Fruit fly (Drosophila melanogaster) S2 (cell line): Measurements from ENCODE around the gene Abl.
A peak's percentile ranks its signal among the peaks of the same experiment; 100 is the strongest.

Experiments used
- CG8478 ChIP-seq: fragments of >200 bp; optimal IDR thresholded peaks from 2 replicates; lab custom pipeline; 2018
- CTCF ChIP-seq, 2 experiments: fragments of >200 bp; optimal IDR thresholded peaks; 2 replicates each; lab custom pipeline; 2018

The Abl gene

DNA sequence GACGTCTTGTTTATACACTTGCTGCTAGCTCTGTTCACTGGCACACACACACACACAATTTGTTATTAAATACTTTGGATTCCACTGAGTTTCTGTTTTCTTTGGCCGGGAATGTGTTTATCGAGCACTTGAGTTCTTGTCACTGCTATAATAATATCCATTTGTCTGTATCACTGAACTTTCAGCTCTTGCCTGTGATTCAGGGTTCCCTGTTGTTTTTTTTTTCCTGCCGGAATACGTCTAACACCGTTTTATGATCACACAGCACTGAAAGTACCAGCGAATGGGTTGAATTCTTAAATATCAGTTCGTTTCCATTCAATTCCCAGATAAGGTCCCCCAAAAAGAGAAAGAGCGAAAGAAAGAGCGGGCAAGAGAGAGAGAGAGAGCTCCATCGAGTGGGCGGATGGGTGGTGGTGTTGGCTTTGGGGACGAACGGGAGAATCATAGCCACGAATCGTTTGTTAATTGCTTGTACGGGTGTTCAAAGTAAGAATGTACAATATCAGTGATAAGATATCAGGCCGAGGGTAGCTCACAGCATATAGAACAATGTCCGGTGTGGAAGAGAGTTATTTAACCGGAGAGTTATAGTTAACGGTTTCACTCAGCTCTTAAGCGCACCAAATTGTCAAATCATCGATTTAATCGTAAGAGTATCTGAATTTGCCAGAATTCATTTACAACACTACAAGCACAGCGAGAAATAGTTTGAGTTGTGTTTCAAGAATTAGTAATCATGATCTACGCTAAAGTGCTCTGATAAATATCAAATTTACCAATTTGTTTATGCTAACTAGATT, 20.2 kb upstream of the Abl start, which contains the start of gene Galphaf:
Gene Galphaf (minus strand): TSS at position 272 of the 803 bp plus-strand sequence.
- TF ChIP-seq CG8478 (lab: Kevin White, UChicago) (no peak), CTCF (optimal IDR thresholded peaks at IDR 0.05; lab: Kevin White, UChicago) (no peak)

DNA sequence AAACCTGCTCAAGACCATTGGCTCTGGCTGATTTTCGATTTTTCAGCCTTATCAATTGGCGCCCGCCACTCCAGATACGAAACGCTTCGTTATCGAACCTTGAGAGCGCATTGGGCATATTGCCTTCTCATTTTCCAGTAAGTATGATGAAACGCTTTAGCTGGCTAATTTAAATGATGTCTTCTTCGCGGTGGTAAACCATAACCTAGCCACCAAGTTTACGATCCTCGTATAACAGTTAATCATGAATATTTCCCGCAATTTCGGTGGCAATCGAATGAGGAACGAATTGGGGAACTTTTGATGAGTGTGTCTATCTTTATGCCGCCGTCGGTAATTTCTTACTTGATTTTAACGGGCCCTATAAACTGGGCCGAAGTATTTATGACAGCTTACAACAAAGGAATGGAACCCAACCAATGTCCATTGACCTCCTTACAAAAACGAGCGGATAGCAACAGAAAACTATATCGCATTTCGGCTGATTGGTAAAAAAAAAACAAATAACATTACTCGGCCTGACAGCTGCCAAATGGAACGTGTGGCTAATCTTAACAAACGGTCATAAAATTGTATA, 18.8 kb upstream of the Abl start:
- TF ChIP-seq CG8478 (lab: Kevin White, UChicago) (no peak), CTCF (optimal IDR thresholded peaks at IDR 0.05; lab: Kevin White, UChicago) (no peak)

DNA sequence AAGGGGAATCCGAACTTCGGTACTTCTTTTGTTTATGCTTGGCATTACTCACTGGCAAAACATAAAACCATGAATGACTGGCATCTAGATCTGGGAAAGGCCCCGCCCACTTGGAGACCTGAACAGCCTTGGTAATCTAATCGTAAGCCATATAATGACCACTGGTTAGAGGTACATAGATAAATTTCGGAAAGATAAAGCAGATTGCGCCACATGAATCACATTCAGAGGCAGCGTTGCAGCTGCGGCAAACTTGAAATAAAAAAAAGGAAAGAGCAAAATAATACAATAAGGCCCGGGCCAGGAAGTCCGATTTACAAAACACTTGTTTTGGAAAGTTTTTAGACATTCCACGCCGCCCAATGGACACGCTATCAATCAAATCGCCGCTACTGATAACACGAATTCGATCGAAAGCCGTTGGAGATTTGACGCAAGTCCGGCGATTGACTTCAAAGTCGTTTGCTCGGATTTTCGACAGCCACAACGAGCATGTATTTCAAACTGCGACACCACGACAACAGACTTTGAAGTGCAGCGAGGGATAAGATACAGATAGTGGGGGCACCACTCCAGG, 16.6 kb upstream of the Abl start:
- TF ChIP-seq CTCF (optimal IDR thresholded peaks at IDR 0.05; lab: Kevin White, UChicago) = no peak
- TF ChIP-seq CG8478 (lab: Kevin White, UChicago) = no peak

DNA sequence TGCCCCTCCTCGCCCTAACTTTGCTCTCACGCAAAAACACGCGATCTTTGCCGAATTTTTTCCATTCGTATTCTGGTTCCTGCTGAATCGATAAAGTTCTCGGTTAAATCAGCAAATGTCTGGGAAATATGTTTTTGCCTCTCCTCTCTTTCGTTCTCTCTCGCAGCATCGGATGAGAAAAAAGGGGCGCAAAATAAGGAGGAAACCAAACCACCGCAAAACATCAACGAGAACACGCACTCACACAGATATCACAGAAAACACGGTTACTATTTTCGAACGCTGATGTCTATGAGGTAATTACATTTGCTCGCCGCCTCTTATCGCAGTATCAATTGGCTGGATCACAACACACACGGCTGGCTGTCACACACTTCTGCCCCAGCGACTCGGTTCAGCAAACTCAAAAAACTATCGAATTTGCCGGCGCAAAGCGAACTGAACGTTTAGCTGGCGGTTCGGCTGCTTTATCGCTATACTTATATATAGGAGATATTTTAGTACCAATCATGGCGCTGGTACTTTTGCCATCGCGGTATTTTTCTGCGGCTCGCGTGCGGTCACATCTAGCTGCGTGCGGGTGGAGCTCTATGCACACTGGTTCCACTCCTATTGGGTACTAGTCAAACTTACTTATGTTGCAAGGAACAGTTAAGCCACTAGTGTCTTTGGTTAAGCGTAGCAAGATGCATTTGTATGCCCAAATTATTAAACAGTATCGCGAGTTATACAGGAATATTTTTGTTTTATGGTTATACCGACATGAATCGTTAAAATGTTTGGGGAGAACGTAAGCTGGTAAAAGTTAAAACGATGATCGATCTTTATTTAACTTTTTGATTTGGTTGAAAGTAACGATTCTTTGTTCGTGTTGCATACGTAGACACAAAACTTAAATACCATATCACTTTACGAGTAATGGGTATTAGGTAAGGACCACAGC, 13.8 kb upstream of the Abl start, which contains the start of gene Baldspot:
Gene Baldspot (minus strand): TSS at position 449 of the 943 bp plus-strand sequence.
- TF ChIP-seq CTCF (optimal IDR thresholded peaks at IDR 0.05; lab: Kevin White, UChicago) (peak in 1 of 2 experiments; percentile 50), CG8478 (lab: Kevin White, UChicago) (no peak)

DNA sequence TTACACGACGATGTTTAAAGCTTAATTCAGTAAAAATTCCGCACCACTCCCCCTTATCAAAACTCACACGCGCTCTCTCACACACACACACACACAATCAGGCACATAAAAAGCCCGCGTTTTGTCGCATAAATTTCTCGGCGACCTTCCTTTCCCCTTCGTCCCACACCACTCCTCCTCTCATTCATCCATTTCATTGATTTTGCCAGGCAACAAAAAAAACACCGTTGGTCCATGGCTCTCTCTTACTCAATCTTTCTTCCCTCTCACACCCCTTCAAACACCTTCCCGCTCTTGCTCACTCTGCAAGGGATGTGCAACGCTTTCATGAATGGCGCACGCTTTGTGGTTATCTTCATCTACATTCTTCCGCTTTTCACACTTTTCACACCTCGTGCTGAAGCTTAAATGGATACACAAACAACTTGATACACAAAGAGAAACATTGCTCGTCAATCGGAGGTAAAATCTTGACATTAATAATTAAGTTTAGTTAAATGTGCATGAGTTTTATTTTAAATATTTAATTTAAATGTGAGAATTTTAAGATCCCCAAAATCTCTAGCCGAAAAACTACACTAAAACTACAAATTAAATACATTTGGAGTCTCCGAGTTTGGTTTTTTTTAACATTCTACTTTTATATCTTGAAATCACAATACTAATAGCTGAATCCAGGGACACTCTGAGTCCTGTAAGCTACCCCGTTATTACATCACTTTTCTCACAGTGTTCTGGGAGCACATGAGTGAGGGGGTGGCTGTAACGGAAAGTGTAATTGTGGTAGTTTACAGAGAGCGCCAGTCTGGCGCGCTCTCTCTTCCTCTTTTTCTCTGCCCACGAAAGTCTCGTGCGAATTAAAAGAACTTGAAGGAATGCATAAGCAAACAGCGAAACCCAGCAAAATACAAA, 12.5 kb upstream of the Abl start:
- TF ChIP-seq CG8478 (lab: Kevin White, UChicago) (no peak), CTCF (optimal IDR thresholded peaks at IDR 0.05; lab: Kevin White, UChicago) (no peak)

DNA sequence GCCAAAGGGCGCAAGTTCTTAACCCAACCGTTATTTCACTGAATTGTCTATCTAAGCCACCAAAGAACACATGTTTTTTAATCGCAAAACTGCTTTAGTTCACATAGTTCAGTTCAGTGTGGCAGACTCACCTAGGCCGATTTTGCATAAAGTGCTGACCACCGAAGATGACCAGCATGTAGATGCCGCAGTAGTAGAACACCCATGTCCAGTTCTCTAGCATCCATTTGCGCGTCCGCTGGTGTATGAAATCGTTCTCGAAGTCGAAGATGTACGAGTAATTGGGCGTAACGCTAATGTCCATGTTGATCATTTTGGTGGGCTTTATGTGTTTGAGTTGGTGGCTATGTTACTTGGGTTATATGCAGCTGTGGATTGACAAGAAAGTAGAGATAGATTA, 11.4 kb upstream of the Abl start:
- no peak for TF ChIP-seq CG8478 (lab: Kevin White, UChicago)
- no peak for TF ChIP-seq CTCF (optimal IDR thresholded peaks at IDR 0.05; lab: Kevin White, UChicago)

DNA sequence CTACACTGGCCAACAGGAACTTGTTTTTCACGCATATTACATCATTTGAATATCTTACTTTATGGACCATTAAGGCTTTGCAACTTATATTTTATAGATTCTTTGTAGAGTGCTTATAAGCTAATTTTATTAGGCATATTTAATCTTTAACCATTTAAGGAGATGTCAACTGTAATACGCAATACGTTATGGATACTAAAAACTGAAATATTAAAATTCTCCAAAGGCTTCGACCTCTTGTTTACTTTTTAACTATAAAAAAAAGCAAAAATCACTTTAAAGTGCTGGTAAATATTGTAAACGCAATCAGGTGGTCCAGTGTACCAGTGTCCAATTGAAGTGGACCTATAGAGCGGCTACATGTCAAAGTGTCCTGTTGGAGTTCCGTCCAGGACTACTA, 9.3 kb upstream of the Abl start:
- TF ChIP-seq CG8478 (lab: Kevin White, UChicago) (no peak), CTCF (optimal IDR thresholded peaks at IDR 0.05; lab: Kevin White, UChicago) (no peak)

DNA sequence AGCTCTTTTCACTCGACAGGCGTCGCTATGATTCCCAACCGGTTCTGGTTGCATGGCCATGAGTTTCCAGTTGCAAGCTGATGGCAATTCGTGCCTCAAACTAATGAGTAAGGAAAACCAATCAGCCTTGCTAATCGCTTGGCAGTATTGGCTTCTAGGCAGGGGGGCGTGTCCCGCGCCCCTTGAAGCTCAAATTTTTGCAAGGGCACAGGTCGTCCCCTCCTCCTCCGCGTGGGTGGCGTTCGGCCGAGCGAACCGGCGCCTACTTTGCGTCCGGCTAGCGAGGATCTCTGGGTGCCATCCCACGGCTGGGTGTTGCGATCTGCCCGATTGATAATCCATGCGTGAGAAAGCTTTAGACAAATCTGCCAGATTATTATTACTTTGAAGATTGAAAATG, 6.0 kb upstream of the Abl start:
- no peak for TF ChIP-seq CG8478 (lab: Kevin White, UChicago)
- TF ChIP-seq CTCF (optimal IDR thresholded peaks at IDR 0.05; lab: Kevin White, UChicago) = no peak

DNA sequence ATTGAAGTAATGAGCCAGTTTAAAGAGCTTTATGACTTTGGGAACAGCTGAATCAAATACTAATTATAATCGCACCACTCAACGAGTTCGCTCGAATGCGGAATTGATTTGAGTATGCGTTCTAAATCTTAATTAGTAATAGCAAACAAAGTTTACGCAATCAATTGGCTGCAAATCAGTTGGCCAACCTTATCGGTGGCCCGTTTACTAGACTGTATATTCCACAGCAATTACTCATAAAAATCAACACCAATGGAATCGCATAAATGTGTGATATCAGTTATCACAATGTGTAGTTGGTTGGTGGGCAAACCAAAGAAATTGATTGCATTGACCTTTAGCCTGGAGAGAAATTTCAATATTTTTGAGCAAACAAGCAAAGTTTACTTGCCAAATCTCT, 4.8 kb upstream of the Abl start:
- TF ChIP-seq CTCF (optimal IDR thresholded peaks at IDR 0.05; lab: Kevin White, UChicago) (no peak), CG8478 (lab: Kevin White, UChicago) (no peak)

DNA sequence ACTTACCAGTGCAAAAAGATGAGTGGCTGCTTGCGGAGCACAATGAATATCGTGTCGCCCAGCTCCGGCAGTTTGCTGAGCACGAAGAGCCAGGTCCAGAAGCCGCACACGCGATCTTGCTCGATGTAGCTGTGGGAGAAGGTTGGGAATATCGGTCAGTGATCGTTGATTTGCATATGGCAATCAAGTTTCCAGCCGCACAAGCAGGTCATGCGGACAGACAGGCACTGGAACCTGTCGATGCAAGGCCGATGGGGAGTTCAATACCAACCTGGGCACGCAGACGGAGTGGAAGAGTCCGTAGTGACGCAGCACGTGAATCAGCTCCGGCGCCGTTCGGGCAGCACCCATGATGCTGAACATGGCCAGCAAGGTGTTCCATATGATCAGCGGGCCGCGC, 3.4 kb upstream of the Abl start:
- TF ChIP-seq CG8478 (lab: Kevin White, UChicago) (no peak), CTCF (optimal IDR thresholded peaks at IDR 0.05; lab: Kevin White, UChicago) (no peak)

DNA sequence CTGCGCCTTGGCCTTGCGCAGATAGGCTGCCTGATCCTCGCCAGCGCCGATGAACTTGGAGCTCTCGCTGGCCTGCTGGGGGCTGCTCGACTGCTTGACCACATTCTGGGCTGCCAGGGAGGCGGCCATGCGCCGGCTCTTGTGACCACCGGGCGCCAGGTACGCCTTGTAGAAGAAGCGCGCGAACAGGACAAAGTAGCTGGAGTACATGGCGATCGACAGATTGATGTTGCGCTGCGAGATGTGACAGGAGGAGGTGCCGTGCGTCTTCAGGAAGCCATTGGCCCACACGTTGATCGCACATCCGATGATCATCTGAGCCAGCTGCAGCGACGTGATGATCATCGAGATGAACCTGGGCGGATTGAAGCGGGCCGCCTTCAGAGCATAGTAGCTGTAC, 2.4 kb upstream of the Abl start:
- TF ChIP-seq CTCF (optimal IDR thresholded peaks at IDR 0.05; lab: Kevin White, UChicago) = no peak
- no peak for TF ChIP-seq CG8478 (lab: Kevin White, UChicago)

DNA sequence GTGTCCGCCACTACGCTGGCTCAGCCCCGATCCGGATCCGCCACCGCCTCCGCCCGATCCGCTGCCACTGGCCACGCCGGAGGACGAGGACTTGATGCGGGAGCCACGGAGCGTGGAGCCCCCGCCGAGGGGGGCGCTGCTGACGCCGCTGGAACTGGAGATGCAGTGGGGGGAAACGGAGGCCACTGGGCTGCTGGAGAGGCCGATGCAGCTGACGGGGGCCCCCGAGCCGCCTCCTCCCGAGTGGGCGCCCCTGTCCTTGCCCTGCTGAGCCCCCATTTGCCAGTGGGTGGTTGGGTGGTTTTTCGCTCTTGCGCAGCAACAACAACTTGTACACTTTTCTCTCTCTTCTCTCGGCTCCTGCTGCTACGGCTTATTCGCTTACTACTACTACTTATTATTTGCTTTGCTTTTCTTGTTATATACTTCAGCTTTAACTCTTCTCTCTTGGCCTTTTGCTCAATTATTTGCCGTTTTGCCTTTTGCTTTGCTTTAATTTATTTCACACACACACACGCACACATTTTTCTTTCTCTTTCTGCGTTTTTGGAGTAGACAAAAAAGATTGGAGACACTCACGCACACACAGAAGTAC, 720 bp downstream of the Abl start:
- no peak for TF ChIP-seq CG8478 (lab: Kevin White, UChicago)
